Worm (Caenorhabditis elegans) whole organism, L2 larva: ENCODE measurements around the gene sym-2.
A peak's percentile ranks its signal among the peaks of the same experiment; 100 is the strongest.

ENCODE experiments used
- C34F6.9 ChIP-seq: fragments of 150-350 bp; optimal IDR thresholded peaks from 2 replicates; lab custom pipeline; 2014; ENCODE audit warnings: missing biosample characterization, missing genetic modification characterization
- F13H6.1 ChIP-seq: sonication (generic microtip); optimal IDR thresholded peaks from 2 replicates; lab custom pipeline; 2016; ENCODE audit warnings: missing genetic modification characterization, missing compliant biosample characterization
- crh-2 ChIP-seq: sonication (generic microtip); optimal IDR thresholded peaks from 2 replicates; lab custom pipeline; 2017; ENCODE audit warnings: missing biosample characterization, missing genetic modification characterization
- elt-1 ChIP-seq: fragments of 150-350 bp; optimal IDR thresholded peaks from 2 replicates; lab custom pipeline; 2014; ENCODE audit warnings: missing biosample characterization, missing genetic modification characterization
- fos-1 ChIP-seq: fragments of 150-350 bp; optimal IDR thresholded peaks from 2 replicates; lab custom pipeline; 2014; ENCODE audit warnings: missing biosample characterization, missing genetic modification characterization
- mdl-1 ChIP-seq, 2 experiments: fragments of 150-350 bp in 1 of 2; sonication (generic microtip) in 1 of 2; optimal IDR thresholded peaks; 2 replicates each; lab custom pipeline; 2017; ENCODE audit warnings: missing biosample characterization in 2 of 2, missing genetic modification characterization in 2 of 2
- nhr-12 ChIP-seq: fragments of 150-350 bp; optimal IDR thresholded peaks from 2 replicates; lab custom pipeline; 2014; ENCODE audit warnings: missing biosample characterization, missing genetic modification characterization
- nhr-237 ChIP-seq: fragments of 150-350 bp; optimal IDR thresholded peaks from 2 replicates; lab custom pipeline; 2014; ENCODE audit warnings: missing biosample characterization, missing genetic modification characterization

sym-2 gene

ce11 chrII:9130339-9130738, 57.9 kb downstream of the sym-2 start:
- TF ChIP-seq crh-2 (tag; lab: Kevin White, UChicago): no peak
- TF ChIP-seq nhr-12: no peak
- peak; percentile 27 for TF ChIP-seq fos-1 (tag; lab: Kevin White, UChicago)
- no peak for TF ChIP-seq elt-1 (tag; lab: Kevin White, UChicago)
- TF ChIP-seq mdl-1 (tag; optimal IDR thresholded peaks at IDR 0.05; lab: Kevin White, UChicago): no peak
- no peak for TF ChIP-seq nhr-237
- TF ChIP-seq C34F6.9: no peak
- TF ChIP-seq F13H6.1: no peak
- TF ChIP-seq, all 48 proteins: peak for 1
